Fruit fly (Drosophila melanogaster) whole organism, pupa: Measurements from ENCODE around the gene CG18745.

Experiments
- CG10348 ChIP-seq: fragments of 200-800 bp; sonication (Bioruptor generic); IDR thresholded peaks from 2 replicates; pipeline ENCODE4 v1.3.6; 2022; ENCODE audit warnings: missing biosample characterization, missing genetic modification characterization
- Ets98B ChIP-seq: fragments of 200-800 bp; sonication (Bioruptor generic); IDR thresholded peaks from 2 replicates; pipeline ENCODE4 v1.3.6; 2022; ENCODE audit warnings: missing biosample characterization, missing genetic modification characterization

DNA sequence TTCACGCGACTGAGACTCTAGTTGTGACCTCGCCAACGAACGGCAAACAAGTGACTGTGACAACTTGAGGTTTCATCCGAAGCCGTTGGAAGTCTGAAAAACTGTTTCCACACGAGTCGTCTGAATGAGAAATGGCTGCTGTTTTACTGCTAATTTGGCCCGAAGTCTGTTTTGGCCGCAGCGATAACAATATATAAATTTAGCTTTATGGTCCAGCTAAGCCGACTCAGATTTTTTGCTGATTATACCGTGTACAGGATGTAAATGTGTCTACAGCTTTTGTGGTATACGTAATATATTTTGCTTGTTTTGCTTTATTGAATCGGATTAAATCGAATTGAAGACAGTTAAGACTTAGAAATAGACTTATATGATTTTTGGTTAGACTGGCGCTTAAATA lies 18.4 kb upstream of the CG18745 start, which contains the start of gene CG18268:
- TF ChIP-seq Ets98B (GFP tag; lab: Robert Waterston, UW): no peak
- no peak for TF ChIP-seq CG10348 (GFP tag; lab: Robert Waterston, UW)
